Worm (Caenorhabditis elegans) whole organism, L1 larva: Measurements from ENCODE around the gene mdt-4.
"Not testable (repeated sequence)": the region's sequence is repeated elsewhere in the genome, so short reads cannot be mapped to it uniquely, and the experiment has no call there.

Source experiments
- C04F5.9 ChIP-seq: sonication (generic microtip); optimal IDR thresholded peaks from 2 replicates; lab custom pipeline; 2016; ENCODE audit warnings: missing genetic modification characterization, missing compliant biosample characterization
- C34B4.2 ChIP-seq: sonication (generic microtip); optimal IDR thresholded peaks from 2 replicates; lab custom pipeline; 2017; ENCODE audit warnings: mild to moderate bottlenecking, missing genetic modification characterization, missing compliant biosample characterization
- aha-1 ChIP-seq: fragments of 150-350 bp; optimal IDR thresholded peaks from 2 replicates; lab custom pipeline; 2014; ENCODE audit warnings: missing biosample characterization, missing genetic modification characterization
- blmp-1 ChIP-seq: fragments of 150-350 bp; optimal IDR thresholded peaks from 2 replicates; lab custom pipeline; 2014; ENCODE audit warnings: missing biosample characterization, missing genetic modification characterization
- ceh-82 ChIP-seq, 3 experiments: fragments of 150-350 bp in 1 of 3; sonication (generic microtip) in 2 of 3; optimal IDR thresholded peaks; 2 replicates each; lab custom pipeline; 2014 to 2017; ENCODE audit warnings: missing biosample characterization in 3 of 3, missing genetic modification characterization in 3 of 3
- ceh-88 ChIP-seq: fragments of 200-800 bp; sonication (Bioruptor generic); IDR thresholded peaks from 2 replicates; pipeline ENCODE4 v1.3.6; 2022; ENCODE audit warnings: missing genetic modification characterization, missing compliant biosample characterization
- dpl-1 ChIP-seq, 3 experiments: fragments of 150-350 bp in 2 of 3; sonication (generic microtip) in 1 of 3; optimal IDR thresholded peaks; 2 replicates each; lab custom pipeline; 2014 to 2017; ENCODE audit warnings: missing biosample characterization in 3 of 3, missing genetic modification characterization in 3 of 3, missing genetic modification reagents in 3 of 3
- dsc-1 ChIP-seq: sonication (generic microtip); optimal IDR thresholded peaks from 2 replicates; lab custom pipeline; 2016; ENCODE audit warnings: mild to moderate bottlenecking, missing genetic modification characterization, missing compliant biosample characterization
- elt-3 ChIP-seq, 6 experiments: fragments of 150-350 bp in 1 of 6; sonication (generic microtip); optimal IDR thresholded peaks; 2 replicates each; lab custom pipeline; 2017 to 2018; ENCODE audit warnings: missing biosample characterization in 6 of 6, missing genetic modification characterization in 6 of 6, inconsistent platforms in 1 of 6
- ets-5 ChIP-seq: fragments of 200-800 bp; sonication (Bioruptor generic); IDR thresholded peaks from 2 replicates; pipeline ENCODE4 v1.3.6; 2022; ENCODE audit warnings: missing genetic modification characterization, missing compliant biosample characterization
- fkh-10 ChIP-seq: sonication (generic microtip); optimal IDR thresholded peaks from 2 replicates; lab custom pipeline; 2017; ENCODE audit warnings: missing biosample characterization, missing genetic modification reagents, missing genetic modification characterization
- hlh-4 ChIP-seq: sonication (generic microtip); optimal IDR thresholded peaks from 2 replicates; lab custom pipeline; 2016; ENCODE audit warnings: mild to moderate bottlenecking, missing genetic modification characterization, missing compliant biosample characterization
- hpl-2 ChIP-seq: fragments of 150-350 bp; optimal IDR thresholded peaks from 2 replicates; lab custom pipeline; 2014; ENCODE audit warnings: missing biosample characterization, missing genetic modification reagents, missing genetic modification characterization
- irx-1 ChIP-seq: sonication (generic microtip); optimal IDR thresholded peaks from 2 replicates; lab custom pipeline; 2016; ENCODE audit warnings: missing genetic modification characterization, missing compliant biosample characterization
- isw-1 ChIP-seq: fragments of 200-800 bp; sonication (Bioruptor generic); IDR thresholded peaks from 2 replicates; pipeline ENCODE4 v1.3.6; 2022; ENCODE audit warnings: missing genetic modification characterization, missing compliant biosample characterization
- jun-1 ChIP-seq: fragments of 150-350 bp; optimal IDR thresholded peaks from 2 replicates; lab custom pipeline; 2014; ENCODE audit warnings: missing biosample characterization, missing genetic modification reagents, missing genetic modification characterization
- lin-13 ChIP-seq: fragments of 150-350 bp; optimal IDR thresholded peaks from 2 replicates; lab custom pipeline; 2014; ENCODE audit warnings: missing biosample characterization, missing genetic modification reagents, missing genetic modification characterization
- lin-14 ChIP-seq: fragments of 200-800 bp; sonication (Bioruptor generic); optimal IDR thresholded peaks from 2 replicates; lab custom pipeline; 2018; ENCODE audit warnings: mild to moderate bottlenecking, missing genetic modification characterization, moderate library complexity, missing compliant biosample characterization
- lin-35 ChIP-seq, 2 experiments: fragments of 150-350 bp; optimal IDR thresholded peaks; 2 replicates each; lab custom pipeline; 2014; ENCODE audit warnings: missing biosample characterization in 2 of 2, missing genetic modification characterization in 2 of 2, missing genetic modification reagents in 2 of 2
- lin-39 ChIP-seq: fragments of 150-350 bp; optimal IDR thresholded peaks from 2 replicates; lab custom pipeline; 2014; ENCODE audit warnings: missing biosample characterization, missing genetic modification reagents, missing genetic modification characterization
- lir-3 ChIP-seq: sonication (generic microtip); optimal IDR thresholded peaks from 2 replicates; lab custom pipeline; 2016; ENCODE audit warnings: mild to moderate bottlenecking, missing genetic modification characterization, moderate library complexity, missing compliant biosample characterization; ENCODE audit not compliant: poor library complexity
- lsy-2 ChIP-seq, 2 experiments: fragments of 150-350 bp; optimal IDR thresholded peaks; 2 replicates each; lab custom pipeline; 2014; ENCODE audit warnings: missing biosample characterization in 2 of 2, missing genetic modification characterization in 2 of 2
- mab-9 ChIP-seq: fragments of 200-800 bp; sonication (Bioruptor generic); IDR thresholded peaks from 2 replicates; pipeline ENCODE4 v1.3.6; 2022; ENCODE audit warnings: missing genetic modification reagents, missing genetic modification characterization, missing compliant biosample characterization
- mdl-1 ChIP-seq, 2 experiments: fragments of 150-350 bp; optimal IDR thresholded peaks; 2 replicates each; lab custom pipeline; 2014 to 2017; ENCODE audit warnings: missing biosample characterization in 2 of 2, missing genetic modification characterization in 2 of 2, inconsistent platforms in 1 of 2
- mef-2 ChIP-seq: fragments of 150-350 bp; optimal IDR thresholded peaks from 2 replicates; lab custom pipeline; 2014; ENCODE audit warnings: missing biosample characterization, missing genetic modification characterization
- nhr-11 ChIP-seq: fragments of 150-350 bp; optimal IDR thresholded peaks from 2 replicates; lab custom pipeline; 2014; ENCODE audit warnings: missing biosample characterization, missing genetic modification characterization
- nhr-12 ChIP-seq: sonication (generic microtip); optimal IDR thresholded peaks from 2 replicates; lab custom pipeline; 2017; ENCODE audit warnings: missing biosample characterization, missing genetic modification characterization
- nhr-20 ChIP-seq: sonication (generic microtip); optimal IDR thresholded peaks from 2 replicates; lab custom pipeline; 2016; ENCODE audit warnings: mild to moderate bottlenecking, missing genetic modification characterization, missing compliant biosample characterization
- nhr-237 ChIP-seq: fragments of 150-350 bp; optimal IDR thresholded peaks from 2 replicates; lab custom pipeline; 2014; ENCODE audit warnings: missing biosample characterization, missing genetic modification characterization
- nhr-28 ChIP-seq: fragments of 150-350 bp; optimal IDR thresholded peaks from 2 replicates; lab custom pipeline; 2014; ENCODE audit warnings: missing biosample characterization, missing genetic modification characterization
- nhr-47 ChIP-seq: sonication (generic microtip); optimal IDR thresholded peaks from 2 replicates; lab custom pipeline; 2016; ENCODE audit warnings: mild to moderate bottlenecking, missing genetic modification characterization, moderate library complexity, missing compliant biosample characterization
- nhr-71 ChIP-seq: sonication (generic microtip); optimal IDR thresholded peaks from 2 replicates; lab custom pipeline; 2016; ENCODE audit warnings: mild to moderate bottlenecking, missing genetic modification characterization, moderate library complexity, missing compliant biosample characterization
- nhr-77 ChIP-seq: fragments of 150-350 bp; optimal IDR thresholded peaks from 2 replicates; lab custom pipeline; 2014; ENCODE audit warnings: missing biosample characterization, missing genetic modification characterization
- nhr-84 ChIP-seq: sonication (generic microtip); optimal IDR thresholded peaks from 2 replicates; lab custom pipeline; 2017; ENCODE audit warnings: missing biosample characterization, missing genetic modification characterization
- pax-3 ChIP-seq: fragments of 200-800 bp; sonication (Bioruptor generic); optimal IDR thresholded peaks from 2 replicates; lab custom pipeline; 2018; ENCODE audit warnings: mild to moderate bottlenecking, missing genetic modification characterization, moderate library complexity, missing compliant biosample characterization
- pqm-1 ChIP-seq: sonication (generic microtip); optimal IDR thresholded peaks from 3 replicates; lab custom pipeline; 2017; ENCODE audit warnings: missing biosample characterization, missing genetic modification characterization
- rnt-1 ChIP-seq: sonication (generic microtip); optimal IDR thresholded peaks from 2 replicates; lab custom pipeline; 2016; ENCODE audit warnings: mild to moderate bottlenecking, missing genetic modification characterization, moderate library complexity, missing compliant biosample characterization
- skn-1 ChIP-seq: fragments of 150-350 bp; optimal IDR thresholded peaks from 2 replicates; lab custom pipeline; 2014; ENCODE audit warnings: missing biosample characterization, missing genetic modification characterization
- snpc-4 ChIP-seq: fragments of 150-350 bp; optimal IDR thresholded peaks from 2 replicates; lab custom pipeline; 2014; ENCODE audit warnings: missing biosample characterization, missing genetic modification characterization
- snu-23 ChIP-seq: sonication (generic microtip); optimal IDR thresholded peaks from 2 replicates; lab custom pipeline; 2016; ENCODE audit warnings: missing genetic modification characterization, missing compliant biosample characterization
- sox-4 ChIP-seq: sonication (generic microtip); optimal IDR thresholded peaks from 2 replicates; lab custom pipeline; 2016; ENCODE audit warnings: missing genetic modification characterization, missing compliant biosample characterization
- swsn-7 ChIP-seq: sonication (generic microtip); optimal IDR thresholded peaks from 2 replicates; lab custom pipeline; 2016; ENCODE audit warnings: missing genetic modification characterization, missing compliant biosample characterization
- tlp-1 ChIP-seq: fragments of 150-350 bp; optimal IDR thresholded peaks from 2 replicates; lab custom pipeline; 2014; ENCODE audit warnings: missing biosample characterization, missing genetic modification characterization
- unc-62 ChIP-seq: fragments of 150-350 bp; optimal IDR thresholded peaks from 2 replicates; lab custom pipeline; 2014; ENCODE audit warnings: missing biosample characterization, missing genetic modification reagents, missing genetic modification characterization
- unc-86 ChIP-seq: sonication (generic microtip); optimal IDR thresholded peaks from 2 replicates; lab custom pipeline; 2016; ENCODE audit warnings: missing genetic modification characterization, missing compliant biosample characterization
- unc-98 ChIP-seq: fragments of 200-800 bp; sonication (Bioruptor generic); IDR thresholded peaks from 2 replicates; pipeline ENCODE4 v1.3.6; 2022; ENCODE audit warnings: missing genetic modification characterization, missing compliant biosample characterization
- vab-15 ChIP-seq: sonication (generic microtip); optimal IDR thresholded peaks from 2 replicates; lab custom pipeline; 2017; ENCODE audit warnings: missing genotype, mild to moderate bottlenecking, missing genetic modification characterization, missing compliant biosample characterization
- zip-4 ChIP-seq: fragments of 200-800 bp; sonication (Bioruptor generic); optimal IDR thresholded peaks from 2 replicates; lab custom pipeline; 2018; ENCODE audit warnings: mild to moderate bottlenecking, missing genetic modification characterization, moderate library complexity, missing compliant biosample characterization
- ztf-11 ChIP-seq, 2 experiments: sonication (generic microtip); optimal IDR thresholded peaks; 2 replicates each; lab custom pipeline; 2016 to 2017; ENCODE audit warnings: missing genetic modification characterization in 2 of 2, missing biosample characterization in 1 of 2, missing compliant biosample characterization in 1 of 2

Gene mdt-4

DNA sequence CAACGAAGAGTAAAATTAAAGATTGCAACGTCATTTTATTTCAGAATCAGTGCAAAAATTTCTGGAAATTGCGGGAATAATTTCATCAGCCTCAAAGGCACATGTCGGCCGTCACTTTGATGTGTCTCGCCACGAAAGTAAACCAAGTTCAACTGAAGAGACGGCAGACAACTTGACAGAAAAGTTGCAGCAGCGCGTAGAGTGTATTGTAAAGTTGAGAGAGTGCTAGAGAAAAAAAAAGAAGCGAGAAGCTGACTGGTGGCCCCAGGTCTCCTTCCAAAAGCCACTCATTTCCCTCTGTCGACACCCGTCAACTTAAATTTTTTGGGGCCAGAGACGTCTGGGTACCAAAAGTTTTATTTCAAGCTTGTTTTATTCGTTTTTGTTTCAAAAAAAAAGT is 39.5 kb downstream of the mdt-4 start (continued):
- TF ChIP-seq unc-86 (tag; lab: Kevin White, UChicago) (peak; percentile 40), nhr-20 (peak; percentile 80), lin-35 (GFP tag; optimal IDR thresholded peaks at IDR 0.05; lab: Kevin White, UChicago) (peak; percentile 77 to 81)

DNA sequence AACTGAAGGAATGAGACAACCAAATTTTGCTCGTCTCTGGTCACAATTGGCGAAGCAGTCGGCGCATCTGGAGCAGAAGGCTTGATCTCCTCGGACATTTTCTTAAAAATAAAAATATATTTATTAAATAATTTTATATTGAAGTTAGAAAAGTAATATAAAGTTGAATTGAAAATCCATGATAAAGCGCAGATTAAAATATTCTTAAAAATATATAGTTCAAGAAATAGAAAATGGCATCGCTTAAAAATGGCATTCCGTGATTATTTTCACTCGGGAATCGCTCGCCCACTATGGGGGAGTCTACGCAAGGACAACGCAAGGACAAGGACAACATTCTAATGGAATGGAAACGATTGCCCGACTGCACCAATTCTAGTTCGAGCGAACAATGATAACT is 40.1 kb downstream of the mdt-4 start, which contains the start of gene sgt-1:
TSS of gene sgt-1 (minus strand) at position 101 of the 400 bp plus-strand sequence.
- not testable (repeated sequence) for TF ChIP-seq jun-1, vab-15, nhr-12 (tag; lab: Kevin White, UChicago)

DNA sequence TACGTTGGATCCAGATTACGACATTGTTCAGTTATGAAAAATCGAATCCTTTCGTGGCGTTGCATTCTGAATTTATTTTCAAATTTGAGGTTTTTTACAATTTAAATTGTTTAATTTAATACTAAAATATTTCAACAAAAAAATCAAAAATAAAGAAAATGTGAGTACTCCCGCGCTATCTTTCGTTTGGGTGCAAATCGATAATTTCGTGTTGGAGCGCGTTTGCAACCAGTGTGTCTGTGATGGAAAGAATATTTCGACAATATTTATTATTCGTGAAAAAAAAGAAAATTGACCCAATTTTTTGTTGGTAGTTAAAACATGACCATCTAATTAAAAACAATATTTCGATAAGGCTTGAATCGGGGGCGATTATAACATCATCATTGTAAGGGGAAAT is 41.7 kb downstream of the mdt-4 start, which contains the start of gene R05F9.9:
TSS of gene R05F9.9 (minus strand) at position 66 of the 400 bp plus-strand sequence.
- TF ChIP-seq unc-98 (GFP tag; lab: Robert Waterston, UW) (no peak), lin-35 (GFP tag; optimal IDR thresholded peaks at IDR 0.05; lab: Kevin White, UChicago) (peak; percentile 33 to 67), lsy-2 (tag; optimal IDR thresholded peaks at IDR 0.05; lab: Kevin White, UChicago) (peak; percentile 43 to 54), snpc-4 (no peak), aha-1 (no peak), ceh-88 (GFP tag; lab: Robert Waterston, UW) (no peak), hlh-4 (tag; lab: Kevin White, UChicago) (no peak), isw-1 (GFP tag; lab: Robert Waterston, UW) (no peak), nhr-11 (tag; lab: Kevin White, UChicago) (no peak), mab-9 (GFP tag; lab: Robert Waterston, UW) (no peak), blmp-1 (tag; lab: Kevin White, UChicago) (peak; percentile 37), fkh-10 (no peak), rnt-1 (tag; lab: Kevin White, UChicago) (peak; percentile 8), lir-3 (tag; lab: Kevin White, UChicago) (no peak), nhr-12 (tag; lab: Kevin White, UChicago) (no peak), ets-5 (GFP tag; lab: Robert Waterston, UW) (no peak), ztf-11 (tag; optimal IDR thresholded peaks at IDR 0.05; lab: Kevin White, UChicago) (no peak), pax-3 (tag; lab: Kevin White, UChicago) (no peak), C34B4.2 (no peak), ceh-82 (tag; optimal IDR thresholded peaks at IDR 0.05; lab: Kevin White, UChicago) (peak in 1 of 3 experiments; percentile 40), lin-39 (no peak), lin-13 (GFP tag; lab: Kevin White, UChicago) (no peak), unc-62 (GFP tag; lab: Kevin White, UChicago) (no peak), unc-86 (tag; lab: Kevin White, UChicago) (no peak), nhr-237 (tag; lab: Kevin White, UChicago) (no peak), mef-2 (tag; lab: Kevin White, UChicago) (no peak), nhr-47 (tag; lab: Kevin White, UChicago) (peak; percentile 3), irx-1 (tag; lab: Kevin White, UChicago) (no peak), nhr-28 (tag; lab: Kevin White, UChicago) (no peak), mdl-1 (tag; optimal IDR thresholded peaks at IDR 0.05; lab: Kevin White, UChicago) (no peak), dsc-1 (no peak), vab-15 (tag; lab: Kevin White, UChicago) (no peak), snu-23 (GFP tag; lab: Kevin White, UChicago) (peak; percentile 48), lin-14 (GFP tag; lab: Kevin White, UChicago) (peak; percentile 25), C04F5.9 (no peak), nhr-77 (tag; lab: Kevin White, UChicago) (no peak), sox-4 (no peak), zip-4 (GFP tag; lab: Kevin White, UChicago) (no peak), dpl-1 (GFP tag; optimal IDR thresholded peaks at IDR 0.05; lab: Kevin White, UChicago) (peak; percentile 24 to 73 (median 28)), nhr-84 (no peak), elt-3 (tag; optimal IDR thresholded peaks at IDR 0.05; lab: Kevin White, UChicago) (no peak), pqm-1 (no peak), swsn-7 (tag; lab: Kevin White, UChicago) (no peak), hpl-2 (GFP tag; lab: Kevin White, UChicago) (no peak), skn-1 (tag; lab: Kevin White, UChicago) (peak; percentile 35), tlp-1 (no peak), nhr-71 (tag; lab: Kevin White, UChicago) (peak; percentile 52)
